Worm (Caenorhabditis elegans): ENCODE results near the gene ndua-12.

ce11 chrIV:2705675-2706074, 14.0 kb downstream of the ndua-12 start:
- TF ChIP-seq unc-62 (GFP tag; optimal IDR thresholded peaks at IDR 0.05 in 1 of 2) (peak in 1 of 2 experiments; percentile 81), unc-62 (tag; optimal IDR thresholded peaks at IDR 0.05) (no peak), zip-11 (GFP tag; IDR thresholded peaks at IDR 0.05) (no peak), lsy-2 (tag; optimal IDR thresholded peaks at IDR 0.05) (no peak)

All from whole organism, L4 larva.